Worm (Caenorhabditis elegans) whole organism, midembryonic: Measurements from ENCODE around the gene K10C2.8.

Experiments
- T22C8.4 ChIP-seq: fragments of 200-800 bp; sonication (Bioruptor generic); IDR thresholded peaks from 2 replicates; pipeline ENCODE4 v1.3.6; 2022; ENCODE audit warnings: missing genetic modification characterization, missing compliant biosample characterization
- cog-1 ChIP-seq: sonication (generic microtip); optimal IDR thresholded peaks from 2 replicates; lab custom pipeline; 2016; ENCODE audit warnings: missing genetic modification characterization, missing compliant biosample characterization
- flt-1 ChIP-seq: fragments of 200-800 bp; sonication (Bioruptor generic); IDR thresholded peaks from 2 replicates; pipeline ENCODE4 v1.3.6; 2022; ENCODE audit warnings: missing genetic modification characterization, missing compliant biosample characterization
- klf-2 ChIP-seq: fragments of 200-800 bp; sonication (Bioruptor generic); conservative IDR thresholded peaks from 2 replicates; pipeline ENCODE4 v1.3.6; 2022; ENCODE audit warnings: missing genetic modification reagents, missing genetic modification characterization, missing compliant biosample characterization
- med-1 ChIP-seq: sonication (generic microtip); optimal IDR thresholded peaks from 2 replicates; lab custom pipeline; 2017; ENCODE audit warnings: missing genetic modification characterization, mild to moderate bottlenecking, missing compliant biosample characterization, antibody characterized with exemption, missing genetic modification reagents; ENCODE audit not compliant: insufficient read depth
- ref-1 ChIP-seq: fragments of 200-800 bp; sonication (Bioruptor generic); conservative IDR thresholded peaks from 2 replicates; pipeline ENCODE4 v1.3.6; 2022; ENCODE audit warnings: missing genetic modification reagents, missing genetic modification characterization, missing compliant biosample characterization
- tab-1 ChIP-seq: fragments of 200-800 bp; sonication (Bioruptor generic); IDR thresholded peaks from 2 replicates; pipeline ENCODE4 v1.3.6; 2022; ENCODE audit warnings: missing genetic modification characterization, missing compliant biosample characterization
- ztf-23 ChIP-seq: fragments of 200-800 bp; sonication (Bioruptor generic); IDR thresholded peaks from 2 replicates; pipeline ENCODE4 v1.3.6; 2022; ENCODE audit warnings: missing genetic modification reagents, missing genetic modification characterization, missing compliant biosample characterization
- ztf-29 ChIP-seq: fragments of 200-800 bp; sonication (Bioruptor generic); IDR thresholded peaks from 2 replicates; pipeline ENCODE4 v1.3.6; 2022; ENCODE audit warnings: missing genetic modification reagents, missing genetic modification characterization, missing compliant biosample characterization

K10C2.8 gene

ce11 chrX:6391491-6391890, 46.0 kb downstream of the K10C2.8 start, which contains the start of gene igcm-2:
Gene igcm-2, minus strand, starts transcription at chrX:6391591.
- TF ChIP-seq flt-1 (GFP tag; lab: Robert Waterston, UW) (no peak), tab-1 (no peak), ztf-23 (GFP tag; lab: Robert Waterston, UW) (no peak), ztf-29 (no peak), T22C8.4 (no peak), med-1 (GFP tag; lab: Kevin White, UChicago) (no peak), cog-1 (tag; lab: Kevin White, UChicago) (no peak), ref-1 (GFP tag; lab: Robert Waterston, UW) (no peak), klf-2 (GFP tag; lab: Robert Waterston, UW) (no peak)

- no peak for TF ChIP-seq ztf-23 (GFP tag; lab: Robert Waterston, UW)
- no peak for TF ChIP-seq cog-1 (tag; lab: Kevin White, UChicago)
- no peak for TF ChIP-seq flt-1 (GFP tag; lab: Robert Waterston, UW)
- TF ChIP-seq T22C8.4 = no peak
- TF ChIP-seq klf-2 (GFP tag; lab: Robert Waterston, UW) = no peak
- TF ChIP-seq med-1 (GFP tag; lab: Kevin White, UChicago) = no peak
- no peak for TF ChIP-seq ztf-29
Observed at ce11 chrX:6388639-6389038, 48.8 kb downstream of the K10C2.8 start.
